Fruit fly (Drosophila melanogaster) whole organism, prepupa: ENCODE results near the gene Osi5.

Experiments
- CG3919 ChIP-seq: fragments of 200-800 bp; sonication (Bioruptor generic); optimal IDR thresholded peaks from 3 replicates; lab custom pipeline; 2016; ENCODE audit warnings: missing biosample characterization, missing genetic modification characterization
- CG6854 ChIP-seq: fragments of 200-800 bp; sonication (Bioruptor generic); optimal IDR thresholded peaks from 2 replicates; lab custom pipeline; 2017; ENCODE audit warnings: missing biosample characterization, mild to moderate bottlenecking, missing genetic modification characterization
- Sox102F ChIP-seq: fragments of 200-800 bp; sonication (Bioruptor generic); optimal IDR thresholded peaks from 2 replicates; lab custom pipeline; 2016; ENCODE audit warnings: missing biosample characterization, mild to moderate bottlenecking, missing genetic modification characterization
- Sox14 ChIP-seq: fragments of 200-800 bp; sonication (Bioruptor generic); optimal IDR thresholded peaks from 3 replicates; lab custom pipeline; 2016; ENCODE audit warnings: missing biosample characterization, missing genetic modification characterization

- TF ChIP-seq CG6854 (no peak), Sox102F (no peak), Sox14 (GFP tag; lab: Kevin White, UChicago) (no peak), CG3919 (GFP tag; lab: Kevin White, UChicago) (no peak)
Measured at dm6 chr3R:6263658-6264057, 36.3 kb downstream of the Osi5 start, which contains the start of gene Osi10a.
